Fruit fly (Drosophila melanogaster): ENCODE results near the gene CG18789.

- TF ChIP-seq foxo (GFP tag; optimal IDR thresholded peaks at IDR 0.05) (no peak), CrebA (GFP tag; optimal IDR thresholded peaks at IDR 0.05; ENCODE audit: borderline replicate concordance) (no peak), Hr78 (GFP tag; optimal IDR thresholded peaks at IDR 0.05) (no peak)
Observed at dm6 chr2L:12038177-12038581, 42.9 kb upstream of the CG18789 start, which contains the start of gene Tom70.

All from whole organism, wandering third instar larva.